Fruit fly (Drosophila melanogaster) Kc167 (cell line): Measurements from ENCODE around the gene Cyp1.

Source experiments
- Sin3A ChIP-seq: fragments of >200 bp; optimal IDR thresholded peaks from 2 replicates; lab custom pipeline; 2018; ENCODE audit warnings: missing external identifiers
- h ChIP-seq: fragments of >200 bp; optimal IDR thresholded peaks from 3 replicates; lab custom pipeline; 2018; ENCODE audit warnings: missing external identifiers

DNA sequence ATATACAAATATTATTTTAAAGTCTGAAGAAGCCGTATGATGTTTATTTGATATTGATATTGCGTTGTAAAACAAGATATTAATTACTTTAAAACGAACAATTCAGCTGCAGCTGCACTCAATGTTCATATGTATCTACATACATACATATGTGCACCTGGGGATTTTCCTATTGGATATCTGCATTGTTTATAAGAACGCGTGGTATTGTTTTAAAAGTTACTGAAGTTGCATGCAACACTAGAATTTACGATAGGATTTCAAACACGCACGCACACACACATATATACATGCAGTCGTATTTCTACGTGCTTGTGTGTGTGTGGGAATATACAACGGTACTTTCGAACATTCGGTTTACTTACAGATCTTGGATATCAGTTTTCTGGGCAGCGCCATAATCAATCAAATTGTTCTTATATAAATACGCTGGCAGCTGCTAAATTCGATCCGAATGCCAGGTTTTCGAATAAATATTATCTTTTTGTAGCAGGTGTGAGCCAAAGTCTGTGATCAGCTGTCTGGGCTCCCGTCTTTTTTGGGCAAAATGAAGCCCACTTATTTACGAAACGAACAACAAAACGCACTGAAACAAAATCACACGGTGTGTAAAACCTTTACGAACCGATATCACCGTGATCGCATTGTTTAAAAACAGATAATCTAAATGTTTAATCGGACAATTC is 44.9 kb downstream of the Cyp1 start:
- no peak for TF ChIP-seq h (lab: Kevin White, UChicago)
- no peak for TF ChIP-seq Sin3A (lab: Kevin White, UChicago)
